Worm (Caenorhabditis elegans) whole organism, L1 larva: Measurements from ENCODE around the gene rin-1.

ENCODE experiments used
- efl-1 ChIP-seq, 4 experiments: fragments of 150-350 bp; optimal IDR thresholded peaks in 3 of 4; peaks in 1 of 4; 1 replicate in 1 of 4; 2 replicates in 3 of 4; lab custom pipeline; 2014; ENCODE audit warnings: missing biosample characterization in 2 of 4, missing genetic modification characterization in 2 of 4, missing genetic modification reagents in 2 of 4
- elt-3 ChIP-seq, 6 experiments: fragments of 150-350 bp in 1 of 6; sonication (generic microtip); optimal IDR thresholded peaks; 2 replicates each; lab custom pipeline; 2017 to 2018; ENCODE audit warnings: missing biosample characterization in 6 of 6, missing genetic modification characterization in 6 of 6, inconsistent platforms in 1 of 6
- pqm-1 ChIP-seq: sonication (generic microtip); optimal IDR thresholded peaks from 3 replicates; lab custom pipeline; 2017; ENCODE audit warnings: missing biosample characterization, missing genetic modification characterization

DNA sequence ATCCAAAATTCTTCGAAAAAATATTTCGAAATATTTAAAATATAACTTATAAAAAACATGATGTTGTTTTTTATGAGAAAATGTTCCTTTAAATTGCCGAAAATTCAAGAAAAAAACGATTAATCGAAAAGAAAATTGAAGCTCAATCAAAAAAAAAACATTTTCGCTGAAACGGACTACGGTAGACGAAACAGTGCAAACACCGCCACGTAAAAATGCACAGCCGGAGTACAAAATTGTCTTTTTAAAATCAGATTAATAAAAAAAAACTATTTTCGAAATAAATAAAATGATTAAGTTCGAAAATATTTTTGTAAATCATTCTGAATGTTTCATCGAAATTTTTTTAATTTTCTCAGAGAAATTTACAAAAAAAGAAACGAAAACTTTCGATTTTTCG is 1.8 kb downstream of the rin-1 start:
- TF ChIP-seq pqm-1 (tag; lab: Kevin White, UChicago): no peak
- no peak for TF ChIP-seq elt-3 (tag; optimal IDR thresholded peaks at IDR 0.05; lab: Kevin White, UChicago)
- TF ChIP-seq efl-1 (optimal IDR thresholded peaks at IDR 0.05; lab: Kevin White, UChicago): no peak
- TF ChIP-seq efl-1 (GFP tag; optimal IDR thresholded peaks at IDR 0.05 in 1 of 2; lab: Kevin White, UChicago): no peak
